Worm (Caenorhabditis elegans) whole organism, L1 larva: Measurements from ENCODE around the gene T10B9.14.

Experiments
- F16B12.6 ChIP-seq: fragments of 150-350 bp; optimal IDR thresholded peaks from 2 replicates; lab custom pipeline; 2014; ENCODE audit warnings: missing biosample characterization, missing genetic modification characterization
- Y116A8C.19 ChIP-seq: sonication (generic microtip); optimal IDR thresholded peaks from 2 replicates; lab custom pipeline; 2016; ENCODE audit warnings: missing compliant biosample characterization, missing genetic modification characterization, borderline replicate concordance
- aha-1 ChIP-seq: fragments of 150-350 bp; optimal IDR thresholded peaks from 2 replicates; lab custom pipeline; 2014; ENCODE audit warnings: missing biosample characterization, missing genetic modification characterization
- alr-1 ChIP-seq: fragments of 200-800 bp; sonication (Bioruptor generic); optimal IDR thresholded peaks from 2 replicates; lab custom pipeline; 2018; ENCODE audit warnings: borderline replicate concordance, mild to moderate bottlenecking, missing genetic modification characterization, missing compliant biosample characterization
- aly-2 ChIP-seq: fragments of 150-350 bp; optimal IDR thresholded peaks from 2 replicates; lab custom pipeline; 2014; ENCODE audit warnings: missing biosample characterization, missing genetic modification characterization
- ama-1 ChIP-seq: fragments of 150-350 bp; optimal IDR thresholded peaks from 2 replicates; lab custom pipeline; 2014
- ceh-63 ChIP-seq: fragments of 200-800 bp; sonication (Bioruptor generic); optimal IDR thresholded peaks from 2 replicates; lab custom pipeline; 2018; ENCODE audit warnings: mild to moderate bottlenecking, missing genetic modification characterization, missing compliant biosample characterization
- ceh-8 ChIP-seq: fragments of 200-800 bp; sonication (Bioruptor generic); optimal IDR thresholded peaks from 2 replicates; lab custom pipeline; 2018; ENCODE audit warnings: mild to moderate bottlenecking, missing genetic modification characterization, moderate library complexity, missing compliant biosample characterization
- ceh-82 ChIP-seq, 3 experiments: fragments of 150-350 bp in 1 of 3; sonication (generic microtip) in 2 of 3; optimal IDR thresholded peaks; 2 replicates each; lab custom pipeline; 2014 to 2017; ENCODE audit warnings: missing biosample characterization in 3 of 3, missing genetic modification characterization in 3 of 3
- ceh-90 ChIP-seq: sonication (generic microtip); optimal IDR thresholded peaks from 2 replicates; lab custom pipeline; 2016; ENCODE audit warnings: missing genetic modification characterization, missing compliant biosample characterization
- ces-1 ChIP-seq: fragments of 150-350 bp; optimal IDR thresholded peaks from 2 replicates; lab custom pipeline; 2014; ENCODE audit warnings: missing biosample characterization, missing genetic modification reagents, missing genetic modification characterization
- efl-1 ChIP-seq, 4 experiments: fragments of 150-350 bp; optimal IDR thresholded peaks in 3 of 4; peaks in 1 of 4; 1 replicate in 1 of 4; 2 replicates in 3 of 4; lab custom pipeline; 2014; ENCODE audit warnings: missing biosample characterization in 2 of 4, missing genetic modification characterization in 2 of 4, missing genetic modification reagents in 2 of 4
- egl-13 ChIP-seq: sonication (generic microtip); optimal IDR thresholded peaks from 2 replicates; lab custom pipeline; 2016; ENCODE audit warnings: missing genotype, missing genetic modification reagents, missing genetic modification characterization, missing compliant biosample characterization
- elt-2 ChIP-seq: sonication (generic microtip); optimal IDR thresholded peaks from 2 replicates; lab custom pipeline; 2016; ENCODE audit warnings: missing genetic modification characterization, mild to moderate bottlenecking, inconsistent platforms, missing compliant biosample characterization, missing genetic modification reagents
- fkh-10 ChIP-seq: sonication (generic microtip); optimal IDR thresholded peaks from 2 replicates; lab custom pipeline; 2017; ENCODE audit warnings: missing biosample characterization, missing genetic modification reagents, missing genetic modification characterization
- fkh-4 ChIP-seq: sonication (generic microtip); optimal IDR thresholded peaks from 2 replicates; lab custom pipeline; 2016; ENCODE audit warnings: missing compliant biosample characterization, missing genetic modification characterization, borderline replicate concordance
- fkh-8 ChIP-seq: sonication (generic microtip); optimal IDR thresholded peaks from 2 replicates; lab custom pipeline; 2016; ENCODE audit warnings: mild to moderate bottlenecking, missing genetic modification characterization, missing compliant biosample characterization
- hlh-17 ChIP-seq: fragments of 200-800 bp; sonication (Bioruptor generic); optimal IDR thresholded peaks from 2 replicates; lab custom pipeline; 2018; ENCODE audit warnings: missing genetic modification characterization, mild to moderate bottlenecking, missing compliant biosample characterization, moderate library complexity, borderline replicate concordance
- hpl-2 ChIP-seq: fragments of 150-350 bp; optimal IDR thresholded peaks from 2 replicates; lab custom pipeline; 2014; ENCODE audit warnings: missing biosample characterization, missing genetic modification reagents, missing genetic modification characterization
- irx-1 ChIP-seq: sonication (generic microtip); optimal IDR thresholded peaks from 2 replicates; lab custom pipeline; 2016; ENCODE audit warnings: missing genetic modification characterization, missing compliant biosample characterization
- isw-1 ChIP-seq: fragments of 200-800 bp; sonication (Bioruptor generic); IDR thresholded peaks from 2 replicates; pipeline ENCODE4 v1.3.6; 2022; ENCODE audit warnings: missing genetic modification characterization, missing compliant biosample characterization
- jun-1 ChIP-seq: fragments of 150-350 bp; optimal IDR thresholded peaks from 2 replicates; lab custom pipeline; 2014; ENCODE audit warnings: missing biosample characterization, missing genetic modification reagents, missing genetic modification characterization
- lin-13 ChIP-seq: fragments of 150-350 bp; optimal IDR thresholded peaks from 2 replicates; lab custom pipeline; 2014; ENCODE audit warnings: missing biosample characterization, missing genetic modification reagents, missing genetic modification characterization
- lin-14 ChIP-seq: fragments of 200-800 bp; sonication (Bioruptor generic); optimal IDR thresholded peaks from 2 replicates; lab custom pipeline; 2018; ENCODE audit warnings: mild to moderate bottlenecking, missing genetic modification characterization, moderate library complexity, missing compliant biosample characterization
- lin-15B ChIP-seq: fragments of 150-350 bp; sonication (generic microtip); optimal IDR thresholded peaks from 3 replicates; lab custom pipeline; 2014; ENCODE audit warnings: missing biosample characterization, missing genetic modification characterization
- lin-35 ChIP-seq, 2 experiments: fragments of 150-350 bp; optimal IDR thresholded peaks; 2 replicates each; lab custom pipeline; 2014; ENCODE audit warnings: missing biosample characterization in 2 of 2, missing genetic modification characterization in 2 of 2, missing genetic modification reagents in 2 of 2
- lin-39 ChIP-seq: fragments of 150-350 bp; optimal IDR thresholded peaks from 2 replicates; lab custom pipeline; 2014; ENCODE audit warnings: missing biosample characterization, missing genetic modification reagents, missing genetic modification characterization
- lir-3 ChIP-seq: sonication (generic microtip); optimal IDR thresholded peaks from 2 replicates; lab custom pipeline; 2016; ENCODE audit warnings: mild to moderate bottlenecking, missing genetic modification characterization, moderate library complexity, missing compliant biosample characterization; ENCODE audit not compliant: poor library complexity
- lsy-2 ChIP-seq, 2 experiments: fragments of 150-350 bp; optimal IDR thresholded peaks; 2 replicates each; lab custom pipeline; 2014; ENCODE audit warnings: missing biosample characterization in 2 of 2, missing genetic modification characterization in 2 of 2
- mab-9 ChIP-seq: fragments of 200-800 bp; sonication (Bioruptor generic); IDR thresholded peaks from 2 replicates; pipeline ENCODE4 v1.3.6; 2022; ENCODE audit warnings: missing genetic modification reagents, missing genetic modification characterization, missing compliant biosample characterization
- nhr-11 ChIP-seq: fragments of 150-350 bp; optimal IDR thresholded peaks from 2 replicates; lab custom pipeline; 2014; ENCODE audit warnings: missing biosample characterization, missing genetic modification characterization
- nhr-12 ChIP-seq: sonication (generic microtip); optimal IDR thresholded peaks from 2 replicates; lab custom pipeline; 2017; ENCODE audit warnings: missing biosample characterization, missing genetic modification characterization
- nhr-19 ChIP-seq: fragments of 200-800 bp; sonication (Bioruptor generic); conservative IDR thresholded peaks from 2 replicates; pipeline ENCODE4 v1.3.6; 2022; ENCODE audit warnings: missing genetic modification characterization, missing compliant biosample characterization
- nhr-237 ChIP-seq: fragments of 150-350 bp; optimal IDR thresholded peaks from 2 replicates; lab custom pipeline; 2014; ENCODE audit warnings: missing biosample characterization, missing genetic modification characterization
- nhr-28 ChIP-seq: fragments of 150-350 bp; optimal IDR thresholded peaks from 2 replicates; lab custom pipeline; 2014; ENCODE audit warnings: missing biosample characterization, missing genetic modification characterization
- nhr-47 ChIP-seq: sonication (generic microtip); optimal IDR thresholded peaks from 2 replicates; lab custom pipeline; 2016; ENCODE audit warnings: mild to moderate bottlenecking, missing genetic modification characterization, moderate library complexity, missing compliant biosample characterization
- nhr-71 ChIP-seq: sonication (generic microtip); optimal IDR thresholded peaks from 2 replicates; lab custom pipeline; 2016; ENCODE audit warnings: mild to moderate bottlenecking, missing genetic modification characterization, moderate library complexity, missing compliant biosample characterization
- nhr-84 ChIP-seq: sonication (generic microtip); optimal IDR thresholded peaks from 2 replicates; lab custom pipeline; 2017; ENCODE audit warnings: missing biosample characterization, missing genetic modification characterization
- nhr-85 ChIP-seq: sonication (generic microtip); peaks from one replicate; lab custom pipeline; 2016; ENCODE audit warnings: missing genetic modification characterization, inconsistent platforms, missing compliant biosample characterization
- nhr-90 ChIP-seq: sonication (generic microtip); optimal IDR thresholded peaks from 2 replicates; lab custom pipeline; 2016; ENCODE audit warnings: mild to moderate bottlenecking, missing genetic modification characterization, missing compliant biosample characterization; ENCODE audit not compliant: poor library complexity
- pag-3 ChIP-seq: sonication (generic microtip); optimal IDR thresholded peaks from 2 replicates; lab custom pipeline; 2017; ENCODE audit warnings: missing genetic modification characterization, mild to moderate bottlenecking, missing compliant biosample characterization, antibody characterized with exemption, borderline replicate concordance; ENCODE audit not compliant: insufficient read depth
- pax-3 ChIP-seq: fragments of 200-800 bp; sonication (Bioruptor generic); optimal IDR thresholded peaks from 2 replicates; lab custom pipeline; 2018; ENCODE audit warnings: mild to moderate bottlenecking, missing genetic modification characterization, moderate library complexity, missing compliant biosample characterization
- rnt-1 ChIP-seq: sonication (generic microtip); optimal IDR thresholded peaks from 2 replicates; lab custom pipeline; 2016; ENCODE audit warnings: mild to moderate bottlenecking, missing genetic modification characterization, moderate library complexity, missing compliant biosample characterization
- skn-1 ChIP-seq: fragments of 150-350 bp; optimal IDR thresholded peaks from 2 replicates; lab custom pipeline; 2014; ENCODE audit warnings: missing biosample characterization, missing genetic modification characterization
- snu-23 ChIP-seq: sonication (generic microtip); optimal IDR thresholded peaks from 2 replicates; lab custom pipeline; 2016; ENCODE audit warnings: missing genetic modification characterization, missing compliant biosample characterization
- unc-130 ChIP-seq: fragments of 150-350 bp; optimal IDR thresholded peaks from 2 replicates; lab custom pipeline; 2017; ENCODE audit warnings: missing biosample characterization, missing genetic modification characterization, inconsistent platforms
- vab-15 ChIP-seq: sonication (generic microtip); optimal IDR thresholded peaks from 2 replicates; lab custom pipeline; 2017; ENCODE audit warnings: missing genotype, mild to moderate bottlenecking, missing genetic modification characterization, missing compliant biosample characterization
- xbp-1 ChIP-seq: sonication (generic microtip); optimal IDR thresholded peaks from 2 replicates; lab custom pipeline; 2016; ENCODE audit warnings: missing genetic modification characterization, missing compliant biosample characterization
- zag-1 ChIP-seq: fragments of 150-350 bp; optimal IDR thresholded peaks from 2 replicates; lab custom pipeline; 2014; ENCODE audit warnings: missing biosample characterization, missing genetic modification characterization
- ztf-4 ChIP-seq: fragments of 150-350 bp; optimal IDR thresholded peaks from 2 replicates; lab custom pipeline; 2014; ENCODE audit warnings: missing biosample characterization, missing genetic modification characterization

Gene T10B9.14

ce11 chrII:9774653-9775052 is 7.6 kb downstream of the T10B9.14 start (continued):
- TF ChIP-seq fkh-4 (tag; lab: Kevin White, UChicago) (no peak), fkh-8 (tag; lab: Kevin White, UChicago) (peak; percentile 46), lin-15B (no peak), irx-1 (tag; lab: Kevin White, UChicago) (peak; percentile 61), lir-3 (tag; lab: Kevin White, UChicago) (peak; percentile 53), hlh-17 (GFP tag; lab: Kevin White, UChicago) (no peak), unc-130 (peak; percentile 50), nhr-11 (tag; lab: Kevin White, UChicago) (no peak), nhr-71 (tag; lab: Kevin White, UChicago) (peak; percentile 73), lin-39 (tag; lab: Kevin White, UChicago) (no peak), nhr-85 (peak; percentile 58), aly-2 (tag; lab: Kevin White, UChicago) (peak; percentile 42), nhr-47 (tag; lab: Kevin White, UChicago) (peak; percentile 77), nhr-237 (tag; lab: Kevin White, UChicago) (no peak), alr-1 (tag; lab: Kevin White, UChicago) (no peak), nhr-90 (tag; lab: Kevin White, UChicago) (peak; percentile 76), mab-9 (GFP tag; lab: Robert Waterston, UW) (peak; percentile 25; the same call in 1 of the 2 replicates), lin-13 (GFP tag; lab: Kevin White, UChicago) (no peak), ceh-63 (GFP tag; lab: Kevin White, UChicago) (no peak), ceh-90 (tag; lab: Kevin White, UChicago) (no peak), nhr-12 (tag; lab: Kevin White, UChicago) (no peak), egl-13 (peak; percentile 44), ztf-4 (tag; lab: Kevin White, UChicago) (no peak), pag-3 (no peak), fkh-10 (no peak), vab-15 (tag; lab: Kevin White, UChicago) (no peak), ama-1 (lab: Kevin White, UChicago) (no peak), F16B12.6 (tag; lab: Kevin White, UChicago) (peak; percentile 53), nhr-84 (tag; lab: Kevin White, UChicago) (no peak), efl-1 (optimal IDR thresholded peaks at IDR 0.05; lab: Kevin White, UChicago) (peak; percentile 35 to 52), efl-1 (GFP tag; optimal IDR thresholded peaks at IDR 0.05 in 1 of 2; lab: Kevin White, UChicago) (peak; percentile 41 to 93), isw-1 (GFP tag; lab: Robert Waterston, UW) (0 out of 2 replicates have a peak, but pooled peaks have one; percentile 1), Y116A8C.19 (tag; lab: Kevin White, UChicago) (no peak), skn-1 (tag; lab: Kevin White, UChicago) (peak; percentile 57), zag-1 (no peak), lsy-2 (tag; optimal IDR thresholded peaks at IDR 0.05; lab: Kevin White, UChicago) (peak; percentile 57 to 59), ceh-82 (tag; optimal IDR thresholded peaks at IDR 0.05; lab: Kevin White, UChicago) (peak in 2 of 3 experiments; percentile 32 to 82), hpl-2 (GFP tag; lab: Kevin White, UChicago) (no peak), nhr-19 (peak; percentile 65), lin-35 (GFP tag; optimal IDR thresholded peaks at IDR 0.05; lab: Kevin White, UChicago) (peak; percentile 48 to 68), elt-2 (peak; percentile 41)

- TF ChIP-seq nhr-28 (tag; lab: Kevin White, UChicago) (no peak), lin-13 (GFP tag; lab: Kevin White, UChicago) (no peak), fkh-10 (no peak), jun-1 (no peak), Y116A8C.19 (tag; lab: Kevin White, UChicago) (no peak), snu-23 (GFP tag; lab: Kevin White, UChicago) (no peak), lin-14 (GFP tag; lab: Kevin White, UChicago) (peak; percentile 35), rnt-1 (tag; lab: Kevin White, UChicago) (peak; percentile 58), pax-3 (tag; lab: Kevin White, UChicago) (no peak), ceh-8 (GFP tag; lab: Kevin White, UChicago) (no peak), lin-15B (no peak), pag-3 (peak; percentile 97), skn-1 (tag; lab: Kevin White, UChicago) (no peak), xbp-1 (tag; lab: Kevin White, UChicago) (no peak), aha-1 (no peak), hlh-17 (GFP tag; lab: Kevin White, UChicago) (no peak), nhr-19 (no peak), ces-1 (no peak)
Observed at ce11 chrII:9773892-9774581, 8.2 kb downstream of the T10B9.14 start, which contains the start of gene ZK1321.4. Gene ZK1321.4, minus strand, starts transcription at chrII:9773942.
